Worm (Caenorhabditis elegans) whole organism, L4 larva: ENCODE measurements around the gene C17A2.3.

Source experiments
- D1046.2 ChIP-seq: fragments of 200-800 bp; sonication (Bioruptor generic); IDR thresholded peaks from 2 replicates; pipeline ENCODE4 v1.3.6; 2022; ENCODE audit warnings: missing genetic modification characterization, missing compliant biosample characterization
- F10B5.3 ChIP-seq: sonication (generic microtip); optimal IDR thresholded peaks from 2 replicates; lab custom pipeline; 2016; ENCODE audit warnings: mild to moderate bottlenecking, missing genetic modification characterization, missing compliant biosample characterization
- F26F4.8 ChIP-seq: fragments of 200-800 bp; sonication (Bioruptor generic); conservative IDR thresholded peaks from 2 replicates; pipeline ENCODE4 v1.3.6; 2022; ENCODE audit warnings: missing genetic modification characterization, missing compliant biosample characterization
- F49E8.2 ChIP-seq: sonication (generic microtip); optimal IDR thresholded peaks from 2 replicates; lab custom pipeline; 2016; ENCODE audit warnings: missing compliant biosample characterization, mild to moderate bottlenecking, missing genetic modification characterization, borderline replicate concordance
- R02D3.7 ChIP-seq: fragments of 150-350 bp; sonication (generic microtip); optimal IDR thresholded peaks from 3 replicates; lab custom pipeline; 2014; ENCODE audit warnings: missing biosample characterization, missing genetic modification characterization
- T20F7.1 ChIP-seq: fragments of 200-800 bp; sonication (Bioruptor generic); optimal IDR thresholded peaks from 2 replicates; lab custom pipeline; 2018; ENCODE audit warnings: mild to moderate bottlenecking, missing genetic modification characterization, missing compliant biosample characterization
- T26A8.4 ChIP-seq: fragments of 200-800 bp; sonication (Bioruptor generic); IDR thresholded peaks from 2 replicates; pipeline ENCODE4 v1.3.6; 2022; ENCODE audit warnings: missing genetic modification characterization, missing compliant biosample characterization
- Y105C5A.15 ChIP-seq: fragments of 200-800 bp; sonication (Bioruptor generic); IDR thresholded peaks from 2 replicates; pipeline ENCODE4 v1.3.6; 2022; ENCODE audit warnings: missing genetic modification characterization, missing compliant biosample characterization
- Y5F2A.4 ChIP-seq: fragments of 200-800 bp; sonication (Bioruptor generic); optimal IDR thresholded peaks from 2 replicates; lab custom pipeline; 2018; ENCODE audit warnings: mild to moderate bottlenecking, missing genetic modification characterization, missing compliant biosample characterization
- Y75B8A.6 ChIP-seq: fragments of 200-800 bp; sonication (Bioruptor generic); IDR thresholded peaks from 2 replicates; pipeline ENCODE4 v1.3.6; 2022; ENCODE audit warnings: missing genetic modification reagents, missing genetic modification characterization, missing compliant biosample characterization
- ZK546.5 ChIP-seq, 2 experiments: sonication (generic microtip); optimal IDR thresholded peaks; 2 replicates each; lab custom pipeline; 2017; ENCODE audit warnings: missing biosample characterization in 2 of 2, missing genetic modification characterization in 2 of 2
- aha-1 ChIP-seq: fragments of 150-350 bp; peaks from one replicate; lab custom pipeline; 2014; ENCODE audit warnings: missing biosample characterization, missing genetic modification characterization
- aly-2 ChIP-seq: sonication (generic microtip); optimal IDR thresholded peaks from 2 replicates; lab custom pipeline; 2018; ENCODE audit warnings: missing biosample characterization, missing genetic modification characterization
- ama-1 ChIP-seq: fragments of 150-350 bp; optimal IDR thresholded peaks from 2 replicates; lab custom pipeline; 2014; ENCODE audit warnings: inconsistent platforms, mixed read lengths
- arid-1 ChIP-seq: fragments of 200-800 bp; sonication (Bioruptor generic); conservative IDR thresholded peaks from 2 replicates; pipeline ENCODE4 v1.3.6; 2022; ENCODE audit warnings: missing genetic modification reagents, missing genetic modification characterization, missing compliant biosample characterization
- ceh-20 ChIP-seq: fragments of 200-800 bp; sonication (Bioruptor generic); IDR thresholded peaks from 2 replicates; pipeline ENCODE4 v1.3.6; 2022; ENCODE audit warnings: missing genetic modification reagents, missing genetic modification characterization, missing compliant biosample characterization
- ceh-32 ChIP-seq: sonication (generic microtip); optimal IDR thresholded peaks from 2 replicates; lab custom pipeline; 2016; ENCODE audit warnings: mild to moderate bottlenecking, missing genetic modification characterization, missing compliant biosample characterization; ENCODE audit not compliant: poor library complexity
- ctbp-1 ChIP-seq: fragments of 200-800 bp; sonication (Bioruptor generic); IDR thresholded peaks from 2 replicates; pipeline ENCODE4 v1.3.6; 2022; ENCODE audit warnings: missing genetic modification reagents, missing genetic modification characterization, missing compliant biosample characterization
- daf-16 ChIP-seq, 3 experiments: sonication (generic microtip); optimal IDR thresholded peaks; 2 replicates each; lab custom pipeline; 2016 to 2017; ENCODE audit warnings: missing genetic modification characterization in 3 of 3, missing genetic modification reagents in 3 of 3, mild to moderate bottlenecking in 2 of 3, missing compliant biosample characterization in 2 of 3, missing biosample characterization in 1 of 3, moderate library complexity in 1 of 3
- daf-19 ChIP-seq: fragments of 200-800 bp; sonication (Bioruptor generic); conservative IDR thresholded peaks from 2 replicates; pipeline ENCODE4 v1.3.6; 2022; ENCODE audit warnings: missing genetic modification characterization, missing compliant biosample characterization
- daf-8 ChIP-seq: fragments of 200-800 bp; sonication (Bioruptor generic); IDR thresholded peaks from 2 replicates; pipeline ENCODE4 v1.3.6; 2022; ENCODE audit warnings: missing genetic modification characterization, missing compliant biosample characterization
- egl-43 ChIP-seq: fragments of 200-800 bp; sonication (Bioruptor generic); IDR thresholded peaks from 2 replicates; pipeline ENCODE4 v1.3.6; 2022; ENCODE audit warnings: missing genetic modification reagents, missing genetic modification characterization, missing compliant biosample characterization
- fos-1 ChIP-seq: fragments of 150-350 bp; optimal IDR thresholded peaks from 2 replicates; lab custom pipeline; 2014; ENCODE audit warnings: missing biosample characterization, missing genetic modification characterization
- gei-8 ChIP-seq: fragments of 200-800 bp; sonication (Bioruptor generic); optimal IDR thresholded peaks from 2 replicates; lab custom pipeline; 2018; ENCODE audit warnings: mild to moderate bottlenecking, missing genetic modification characterization, missing compliant biosample characterization
- hlh-30 ChIP-seq: sonication (generic microtip); optimal IDR thresholded peaks from 2 replicates; lab custom pipeline; 2017; ENCODE audit warnings: antibody characterized with exemption, mild to moderate bottlenecking, missing genetic modification characterization, missing compliant biosample characterization; ENCODE audit not compliant: insufficient read depth
- jun-1 ChIP-seq: fragments of 150-350 bp; optimal IDR thresholded peaks from 2 replicates; lab custom pipeline; 2014; ENCODE audit warnings: missing biosample characterization, missing genetic modification reagents, missing genetic modification characterization
- lin-1 ChIP-seq: fragments of 200-800 bp; sonication (Bioruptor generic); IDR thresholded peaks from 2 replicates; pipeline ENCODE4 v1.3.6; 2022; ENCODE audit warnings: missing genetic modification reagents, missing genetic modification characterization, missing compliant biosample characterization
- lin-15B ChIP-seq: fragments of 150-350 bp; sonication (generic microtip); optimal IDR thresholded peaks from 3 replicates; lab custom pipeline; 2014; ENCODE audit warnings: missing biosample characterization, missing genetic modification characterization
- lin-38 ChIP-seq: fragments of 200-800 bp; sonication (Bioruptor generic); IDR thresholded peaks from 2 replicates; pipeline ENCODE4 v1.3.6; 2022; ENCODE audit warnings: missing genetic modification reagents, missing genetic modification characterization, missing compliant biosample characterization
- lir-3 ChIP-seq: sonication (generic microtip); optimal IDR thresholded peaks from 2 replicates; lab custom pipeline; 2016; ENCODE audit warnings: mild to moderate bottlenecking, missing genetic modification characterization, missing compliant biosample characterization
- lsy-2 ChIP-seq, 2 experiments: fragments of 150-350 bp in 1 of 2; sonication (generic microtip) in 1 of 2; optimal IDR thresholded peaks; 2 replicates each; lab custom pipeline; 2014 to 2017; ENCODE audit warnings: missing biosample characterization in 2 of 2, missing genetic modification characterization in 2 of 2
- madf-5 ChIP-seq, 2 experiments: fragments of 200-800 bp; sonication (Bioruptor generic); IDR thresholded peaks; 2 replicates each; pipeline ENCODE4 v1.3.6; 2022; ENCODE audit warnings: missing compliant biosample characterization in 2 of 2, missing genetic modification characterization in 2 of 2
- mdl-1 ChIP-seq, 2 experiments: fragments of 150-350 bp in 1 of 2; sonication (generic microtip) in 1 of 2; optimal IDR thresholded peaks; 2 replicates each; lab custom pipeline; 2014 to 2017; ENCODE audit warnings: missing biosample characterization in 2 of 2, missing genetic modification characterization in 2 of 2
- mep-1 ChIP-seq: fragments of 150-350 bp; sonication (generic microtip); optimal IDR thresholded peaks from 3 replicates; lab custom pipeline; 2014; ENCODE audit warnings: missing biosample characterization, missing genetic modification characterization
- mxl-2 ChIP-seq: fragments of 200-800 bp; sonication (Bioruptor generic); conservative IDR thresholded peaks from 2 replicates; pipeline ENCODE4 v1.3.6; 2022; ENCODE audit warnings: missing genetic modification reagents, missing genetic modification characterization, missing compliant biosample characterization
- nhr-10 ChIP-seq: fragments of 150-350 bp; optimal IDR thresholded peaks from 2 replicates; lab custom pipeline; 2014; ENCODE audit warnings: missing biosample characterization, missing genetic modification characterization
- nhr-102 ChIP-seq: sonication (generic microtip); optimal IDR thresholded peaks from 2 replicates; lab custom pipeline; 2016; ENCODE audit warnings: mild to moderate bottlenecking, missing genetic modification characterization, moderate library complexity, missing compliant biosample characterization
- nhr-11 ChIP-seq: fragments of 150-350 bp; optimal IDR thresholded peaks from 2 replicates; lab custom pipeline; 2014; ENCODE audit warnings: missing biosample characterization, missing genetic modification characterization
- nhr-237 ChIP-seq: sonication (generic microtip); optimal IDR thresholded peaks from 2 replicates; lab custom pipeline; 2017; ENCODE audit warnings: missing biosample characterization, missing genetic modification characterization
- nhr-28 ChIP-seq: fragments of 150-350 bp; optimal IDR thresholded peaks from 2 replicates; lab custom pipeline; 2014; ENCODE audit warnings: missing biosample characterization, missing genetic modification characterization
- nhr-42 ChIP-seq: fragments of 200-800 bp; sonication (Bioruptor generic); IDR thresholded peaks from 2 replicates; pipeline ENCODE4 v1.3.6; 2022; ENCODE audit warnings: missing genetic modification characterization, missing compliant biosample characterization
- nhr-6 ChIP-seq: fragments of 150-350 bp; optimal IDR thresholded peaks from 2 replicates; lab custom pipeline; 2014; ENCODE audit warnings: missing biosample characterization, missing genetic modification characterization
- nhr-76 ChIP-seq: fragments of 150-350 bp; optimal IDR thresholded peaks from 2 replicates; lab custom pipeline; 2014; ENCODE audit warnings: missing biosample characterization, missing genetic modification characterization
- nhr-77 ChIP-seq: fragments of 150-350 bp; optimal IDR thresholded peaks from 2 replicates; lab custom pipeline; 2014; ENCODE audit warnings: missing biosample characterization, missing genetic modification characterization
- rbr-2 ChIP-seq: sonication (generic microtip); optimal IDR thresholded peaks from 2 replicates; lab custom pipeline; 2016; ENCODE audit warnings: missing genotype, missing genetic modification characterization, missing compliant biosample characterization
- saeg-2 ChIP-seq: fragments of 200-800 bp; sonication (Bioruptor generic); IDR thresholded peaks from 2 replicates; pipeline ENCODE4 v1.3.6; 2022; ENCODE audit warnings: missing genetic modification reagents, missing genetic modification characterization, missing compliant biosample characterization
- snpc-1.2 ChIP-seq: fragments of 200-800 bp; sonication (Bioruptor generic); IDR thresholded peaks from 2 replicates; pipeline ENCODE4 v1.3.6; 2022; ENCODE audit warnings: missing genetic modification reagents, missing genetic modification characterization, missing compliant biosample characterization
- tag-97 ChIP-seq: fragments of 200-800 bp; sonication (Bioruptor generic); IDR thresholded peaks from 2 replicates; pipeline ENCODE4 v1.3.6; 2022; ENCODE audit warnings: missing genetic modification characterization, missing compliant biosample characterization
- tra-1 ChIP-seq: fragments of 200-800 bp; sonication (Bioruptor generic); IDR thresholded peaks from 2 replicates; pipeline ENCODE4 v1.3.6; 2022; ENCODE audit warnings: missing genetic modification reagents, missing genetic modification characterization, missing compliant biosample characterization
- unc-130 ChIP-seq: sonication (generic microtip); optimal IDR thresholded peaks from 2 replicates; lab custom pipeline; 2016; ENCODE audit warnings: missing genetic modification reagents, missing genetic modification characterization, missing compliant biosample characterization
- zag-1 ChIP-seq: fragments of 150-350 bp; optimal IDR thresholded peaks from 2 replicates; lab custom pipeline; 2014; ENCODE audit warnings: missing biosample characterization, missing genetic modification characterization
- zip-2 ChIP-seq: fragments of 150-350 bp; optimal IDR thresholded peaks from 2 replicates; lab custom pipeline; 2014; ENCODE audit warnings: missing biosample characterization, missing genetic modification characterization
- ztf-11 ChIP-seq: fragments of 150-350 bp; optimal IDR thresholded peaks from 2 replicates; lab custom pipeline; 2014; ENCODE audit warnings: missing biosample characterization, missing genetic modification characterization
- ztf-7 ChIP-seq: fragments of 150-350 bp; optimal IDR thresholded peaks from 2 replicates; lab custom pipeline; 2014; ENCODE audit warnings: missing biosample characterization, missing genetic modification characterization

The C17A2.3 gene

DNA sequence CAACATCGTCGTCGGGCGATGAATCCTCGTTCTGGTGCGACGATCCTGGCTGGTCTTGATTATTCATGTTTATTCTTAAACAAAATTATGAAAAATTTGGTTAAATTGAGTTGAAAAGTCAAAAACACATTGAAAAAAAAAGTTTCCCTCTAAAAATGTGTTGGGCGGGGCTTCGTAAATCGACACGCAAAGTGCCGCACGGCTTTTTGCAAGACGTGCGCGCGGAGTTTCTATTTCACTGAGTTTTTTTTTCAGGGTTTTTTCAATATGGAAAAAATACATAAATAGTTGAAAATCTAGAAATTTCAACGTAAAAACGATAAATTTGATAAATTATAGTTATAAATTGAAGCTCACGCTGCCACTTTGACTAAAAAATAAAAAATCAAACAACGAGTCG lies 35.3 kb upstream of the C17A2.3 start, which contains the start of gene F54D10.5 (continued):
- TF ChIP-seq zag-1 (tag; lab: Kevin White, UChicago): no peak
- no peak for TF ChIP-seq nhr-76 (tag; lab: Kevin White, UChicago)
- no peak for TF ChIP-seq nhr-42 (GFP tag; lab: Robert Waterston, UW)
- TF ChIP-seq ztf-11: no peak
- no peak for TF ChIP-seq arid-1 (GFP tag; lab: Robert Waterston, UW)
- TF ChIP-seq F26F4.8 (GFP tag; lab: Robert Waterston, UW): no peak
- peak; percentile 63 for TF ChIP-seq rbr-2 (tag; lab: Kevin White, UChicago)
- TF ChIP-seq mdl-1 (tag; optimal IDR thresholded peaks at IDR 0.05; lab: Kevin White, UChicago): peak in 1 of 2 experiments; percentile 12
- no peak for TF ChIP-seq daf-8 (GFP tag; lab: Robert Waterston, UW)
- TF ChIP-seq R02D3.7 (tag; lab: Kevin White, UChicago): peak; percentile 95
- no peak for TF ChIP-seq lir-3
- no peak for TF ChIP-seq nhr-10 (tag; lab: Kevin White, UChicago)
- TF ChIP-seq lin-38 (GFP tag; lab: Robert Waterston, UW): no peak
- no peak for TF ChIP-seq Y5F2A.4 (GFP tag; lab: Kevin White, UChicago)
- TF ChIP-seq ama-1 (lab: Kevin White, UChicago): no peak
- TF ChIP-seq T26A8.4 (GFP tag; lab: Robert Waterston, UW): peak; percentile 63
- TF ChIP-seq aly-2 (tag; lab: Kevin White, UChicago): no peak
- TF ChIP-seq gei-8 (GFP tag; lab: Kevin White, UChicago): no peak
- no peak for TF ChIP-seq ztf-7 (tag; lab: Kevin White, UChicago)
- peak; percentile 93 for TF ChIP-seq aha-1 (tag; lab: Kevin White, UChicago)
- TF ChIP-seq zip-2: no peak
- no peak for TF ChIP-seq nhr-11 (tag; lab: Kevin White, UChicago)
- TF ChIP-seq fos-1: peak; percentile 7
- no peak for TF ChIP-seq daf-19 (GFP tag; lab: Robert Waterston, UW)
- no peak for TF ChIP-seq lin-1
- TF ChIP-seq ctbp-1 (GFP tag; lab: Robert Waterston, UW): no peak
- no peak for TF ChIP-seq Y75B8A.6 (GFP tag; lab: Robert Waterston, UW)
- TF ChIP-seq egl-43 (GFP tag; lab: Robert Waterston, UW): no peak
- no peak for TF ChIP-seq saeg-2 (GFP tag; lab: Robert Waterston, UW)
- TF ChIP-seq lin-15B (tag; lab: Kevin White, UChicago): no peak
- TF ChIP-seq tra-1 (GFP tag; lab: Robert Waterston, UW): no peak
- TF ChIP-seq hlh-30 (tag; lab: Kevin White, UChicago): no peak
- TF ChIP-seq ZK546.5 (tag; optimal IDR thresholded peaks at IDR 0.05; lab: Kevin White, UChicago): no peak
- no peak for TF ChIP-seq lsy-2 (tag; optimal IDR thresholded peaks at IDR 0.05; lab: Kevin White, UChicago)
- no peak for TF ChIP-seq ceh-20 (GFP tag; lab: Robert Waterston, UW)
- TF ChIP-seq D1046.2 (GFP tag; lab: Robert Waterston, UW): no peak
- no peak for TF ChIP-seq tag-97
- no peak for TF ChIP-seq ceh-32 (tag; lab: Kevin White, UChicago)
- TF ChIP-seq nhr-102 (tag; lab: Kevin White, UChicago): no peak
- TF ChIP-seq nhr-28 (tag; lab: Kevin White, UChicago): peak; percentile 28
- no peak for TF ChIP-seq mep-1 (tag; lab: Kevin White, UChicago)
- TF ChIP-seq madf-5 (GFP tag; IDR thresholded peaks at IDR 0.05; lab: Robert Waterston, UW): no peak
- TF ChIP-seq Y105C5A.15 (GFP tag; lab: Robert Waterston, UW): no peak
- TF ChIP-seq unc-130 (GFP tag; lab: Kevin White, UChicago): peak; percentile 48
- TF ChIP-seq snpc-1.2 (GFP tag; lab: Robert Waterston, UW): no peak
- TF ChIP-seq nhr-237: no peak
- TF ChIP-seq F10B5.3 (tag; lab: Kevin White, UChicago): no peak
- TF ChIP-seq daf-16 (GFP tag; optimal IDR thresholded peaks at IDR 0.05; lab: Kevin White, UChicago): no peak
- no peak for TF ChIP-seq daf-16 (tag; optimal IDR thresholded peaks at IDR 0.05; lab: Kevin White, UChicago)
- no peak for TF ChIP-seq mxl-2 (GFP tag; lab: Robert Waterston, UW)
- peak; percentile 46 for TF ChIP-seq nhr-6 (tag; lab: Kevin White, UChicago)
- TF ChIP-seq jun-1: no peak
- TF ChIP-seq nhr-77 (tag; lab: Kevin White, UChicago): peak; percentile 12
- no peak for TF ChIP-seq T20F7.1 (GFP tag; lab: Kevin White, UChicago)
- no peak for TF ChIP-seq F49E8.2 (tag; lab: Kevin White, UChicago)
